Fruit fly (Drosophila melanogaster) whole organism, prepupa: Measurements from ENCODE around the gene pcx.

ENCODE experiments used
- Blimp-1 ChIP-seq: fragments of 200-800 bp; sonication (Bioruptor generic); optimal IDR thresholded peaks from 3 replicates; lab custom pipeline; 2017; ENCODE audit warnings: missing biosample characterization, missing genetic modification characterization, mild to moderate bottlenecking, moderate library complexity, missing genetic modification reagents
- CG11294 ChIP-seq: fragments of 200-800 bp; sonication (Bioruptor generic); IDR thresholded peaks from 2 replicates; pipeline ENCODE4 v1.3.6; 2022; ENCODE audit warnings: missing biosample characterization, missing genetic modification characterization
- CG11902 ChIP-seq: fragments of 200-800 bp; sonication (Bioruptor generic); optimal IDR thresholded peaks from 3 replicates; lab custom pipeline; 2016; ENCODE audit warnings: missing biosample characterization, missing genetic modification characterization
- CG1621 ChIP-seq: fragments of 200-800 bp; sonication (Bioruptor generic); optimal IDR thresholded peaks from 3 replicates; lab custom pipeline; 2018; ENCODE audit warnings: missing biosample characterization, mild to moderate bottlenecking, missing genetic modification characterization
- CG3032 ChIP-seq: fragments of 200-800 bp; optimal IDR thresholded peaks from 2 replicates; lab custom pipeline; 2019; ENCODE audit warnings: missing biosample characterization, mild to moderate bottlenecking, missing genetic modification characterization, moderate library complexity
- CG3919 ChIP-seq: fragments of 200-800 bp; sonication (Bioruptor generic); optimal IDR thresholded peaks from 3 replicates; lab custom pipeline; 2016; ENCODE audit warnings: missing biosample characterization, missing genetic modification characterization
- CG4318 ChIP-seq: fragments of 200-800 bp; sonication (Bioruptor generic); optimal IDR thresholded peaks from 3 replicates; lab custom pipeline; 2017; ENCODE audit warnings: missing biosample characterization, mild to moderate bottlenecking, missing genetic modification characterization
- CG6276 ChIP-seq: fragments of 200-800 bp; sonication (Bioruptor generic); optimal IDR thresholded peaks from 2 replicates; lab custom pipeline; 2017; ENCODE audit warnings: missing biosample characterization, mild to moderate bottlenecking, missing genetic modification characterization
- CG6808 ChIP-seq: fragments of 200-800 bp; sonication (Bioruptor generic); optimal IDR thresholded peaks from 3 replicates; lab custom pipeline; 2017; ENCODE audit warnings: missing biosample characterization, missing genetic modification characterization, mild to moderate bottlenecking, moderate library complexity, missing genetic modification reagents
- CG6854 ChIP-seq: fragments of 200-800 bp; sonication (Bioruptor generic); optimal IDR thresholded peaks from 2 replicates; lab custom pipeline; 2017; ENCODE audit warnings: missing biosample characterization, mild to moderate bottlenecking, missing genetic modification characterization
- CG8119 ChIP-seq: fragments of 200-800 bp; sonication (Bioruptor generic); IDR thresholded peaks from 3 replicates; pipeline ENCODE4 v1.3.6; 2022; ENCODE audit warnings: missing biosample characterization, missing genetic modification characterization
- CG8319 ChIP-seq: fragments of 200-800 bp; sonication (Bioruptor generic); optimal IDR thresholded peaks from 3 replicates; lab custom pipeline; 2016; ENCODE audit warnings: missing biosample characterization, missing genetic modification characterization
- CG9139 ChIP-seq: fragments of 200-800 bp; sonication (Bioruptor generic); optimal IDR thresholded peaks from 3 replicates; lab custom pipeline; 2017; ENCODE audit warnings: missing biosample characterization, mild to moderate bottlenecking, missing genetic modification characterization
- Eip78C ChIP-seq: fragments of 200-800 bp; sonication (Bioruptor generic); peaks from one replicate; lab custom pipeline; 2016; ENCODE audit warnings: missing biosample characterization, missing genetic modification characterization
- Eip93F ChIP-seq: fragments of 200-800 bp; sonication (Bioruptor generic); optimal IDR thresholded peaks from 2 replicates; lab custom pipeline; 2016; ENCODE audit warnings: missing biosample characterization, mild to moderate bottlenecking, missing genetic modification characterization
- Ets21C ChIP-seq: fragments of 200-800 bp; sonication (Bioruptor generic); optimal IDR thresholded peaks from 3 replicates; lab custom pipeline; 2016; ENCODE audit warnings: missing biosample characterization, missing genetic modification characterization
- Gug ChIP-seq: fragments of 200-800 bp; sonication (Bioruptor generic); IDR thresholded peaks from 2 replicates; pipeline ENCODE4 v1.3.6; 2022; ENCODE audit warnings: missing biosample characterization, missing genetic modification characterization
- Hr38 ChIP-seq: sonication (Bioruptor generic); optimal IDR thresholded peaks from 2 replicates; lab custom pipeline; 2016; ENCODE audit warnings: missing biosample characterization, missing genetic modification characterization
- Hr39 ChIP-seq: fragments of 200-800 bp; sonication (Bioruptor generic); optimal IDR thresholded peaks from 2 replicates; lab custom pipeline; 2016; ENCODE audit warnings: missing biosample characterization, missing genetic modification characterization
- Hr4 ChIP-seq: fragments of 200-800 bp; sonication (Bioruptor generic); optimal IDR thresholded peaks from 3 replicates; lab custom pipeline; 2016; ENCODE audit warnings: missing biosample characterization, missing genetic modification characterization
- Lpt ChIP-seq: fragments of 200-800 bp; sonication (Bioruptor generic); optimal IDR thresholded peaks from 3 replicates; lab custom pipeline; 2016; ENCODE audit warnings: missing biosample characterization, missing genetic modification characterization
- Sox102F ChIP-seq: fragments of 200-800 bp; sonication (Bioruptor generic); optimal IDR thresholded peaks from 2 replicates; lab custom pipeline; 2016; ENCODE audit warnings: missing biosample characterization, mild to moderate bottlenecking, missing genetic modification characterization
- Sox15 ChIP-seq: fragments of 200-800 bp; sonication (Bioruptor generic); optimal IDR thresholded peaks from 3 replicates; lab custom pipeline; 2016; ENCODE audit warnings: missing biosample characterization, missing genetic modification characterization
- acj6 ChIP-seq: fragments of 200-800 bp; sonication (Bioruptor generic); optimal IDR thresholded peaks from 3 replicates; lab custom pipeline; 2016; ENCODE audit warnings: missing biosample characterization, missing genetic modification characterization
- cyc ChIP-seq: fragments of 200-800 bp; sonication (Bioruptor generic); optimal IDR thresholded peaks from 3 replicates; lab custom pipeline; 2016; ENCODE audit warnings: missing biosample characterization, missing genetic modification characterization
- dsx ChIP-seq: fragments of 200-800 bp; optimal IDR thresholded peaks from 3 replicates; lab custom pipeline; 2019; ENCODE audit warnings: missing biosample characterization, mild to moderate bottlenecking, missing genetic modification characterization, moderate library complexity; ENCODE audit not compliant: poor library complexity, severe bottlenecking
- esn ChIP-seq: fragments of 200-800 bp; sonication (Bioruptor generic); optimal IDR thresholded peaks from 2 replicates; lab custom pipeline; 2016; ENCODE audit warnings: missing biosample characterization, mild to moderate bottlenecking, missing genetic modification characterization, moderate library complexity
- lz ChIP-seq: fragments of 200-800 bp; sonication (Bioruptor generic); optimal IDR thresholded peaks from 3 replicates; lab custom pipeline; 2016; ENCODE audit warnings: missing biosample characterization, missing genetic modification characterization
- net ChIP-seq: fragments of 200-800 bp; sonication (Bioruptor generic); optimal IDR thresholded peaks from 3 replicates; lab custom pipeline; 2016; ENCODE audit warnings: missing biosample characterization, missing genetic modification characterization
- pdm3 ChIP-seq: fragments of 200-800 bp; sonication (Bioruptor generic); optimal IDR thresholded peaks from 3 replicates; lab custom pipeline; 2016; ENCODE audit warnings: missing biosample characterization, missing genetic modification characterization
- salr ChIP-seq, 2 experiments: fragments of 200-800 bp; sonication (Bioruptor generic); optimal IDR thresholded peaks; 3 replicates each; lab custom pipeline; 2016 to 2018; ENCODE audit warnings: missing biosample characterization in 2 of 2, missing genetic modification characterization in 2 of 2, mild to moderate bottlenecking in 1 of 2
- ss ChIP-seq, 2 experiments: fragments of 200-800 bp; sonication (Bioruptor generic); optimal IDR thresholded peaks; 2 replicates in 1 of 2; 3 replicates in 1 of 2; lab custom pipeline; 2017 to 2018; ENCODE audit warnings: mild to moderate bottlenecking in 2 of 2, missing biosample characterization in 2 of 2, missing genetic modification characterization in 2 of 2, moderate library complexity in 1 of 2
- vri ChIP-seq: fragments of 200-800 bp; sonication (Bioruptor generic); optimal IDR thresholded peaks from 3 replicates; lab custom pipeline; 2016; ENCODE audit warnings: missing biosample characterization, mild to moderate bottlenecking, missing genetic modification characterization

The pcx gene

DNA sequence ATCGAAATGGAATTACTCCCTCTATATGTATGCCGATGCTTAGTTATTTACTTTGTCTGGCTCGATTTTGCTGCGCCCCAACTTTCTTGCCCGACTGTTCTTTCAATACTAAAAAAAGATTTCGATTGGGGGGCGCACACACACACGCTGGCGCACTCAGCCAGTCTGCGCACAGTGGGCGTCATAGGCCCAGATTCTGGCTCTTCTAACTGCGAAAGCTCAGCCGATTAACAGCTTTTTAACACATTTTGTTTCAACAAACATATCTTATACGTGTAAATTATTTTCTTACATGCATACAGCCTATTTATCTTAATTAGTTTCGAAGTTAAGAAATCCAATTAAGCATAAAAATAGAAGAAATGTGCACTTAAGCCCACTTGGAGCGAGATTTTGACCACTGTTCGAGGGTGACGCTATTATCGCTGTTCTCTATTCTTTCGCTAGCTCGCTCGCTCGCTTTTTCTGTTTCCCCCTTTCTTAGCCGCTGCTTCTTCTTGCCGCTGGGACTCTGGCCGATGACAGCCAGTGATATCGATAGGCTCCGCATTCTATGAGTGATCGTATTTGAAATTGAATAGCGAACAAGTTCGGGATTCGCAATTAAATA is 2.8 kb upstream of the pcx start, which contains the start of gene Vinc (continued):
- TF ChIP-seq CG11902 (GFP tag; lab: Kevin White, UChicago), result peak; percentile 79
- peak; percentile 91 for TF ChIP-seq CG6276 (GFP tag; lab: Kevin White, UChicago)
- TF ChIP-seq CG6854 (GFP tag; lab: Kevin White, UChicago), result peak; percentile 80
- TF ChIP-seq salr (GFP tag; optimal IDR thresholded peaks at IDR 0.05; lab: Kevin White, UChicago), result peak in 1 of 2 experiments; percentile 37
- TF ChIP-seq CG8119, result peak; percentile 84
- peak; percentile 56 for TF ChIP-seq vri (GFP tag; lab: Kevin White, UChicago)
- no peak for TF ChIP-seq Sox102F (GFP tag; lab: Kevin White, UChicago)
- peak; percentile 84 for TF ChIP-seq esn
- TF ChIP-seq CG11294, result peak; percentile 66; the same call in 1 of the 2 replicates
- TF ChIP-seq Hr4 (GFP tag; lab: Kevin White, UChicago), result no peak
- peak; percentile 92 for TF ChIP-seq CG3032 (tag; lab: Kevin White, UChicago)
- peak; percentile 90 for TF ChIP-seq CG3919 (GFP tag; lab: Kevin White, UChicago)
- peak; percentile 71 for TF ChIP-seq Blimp-1 (GFP tag; lab: Kevin White, UChicago)
- peak; percentile 89 for TF ChIP-seq net
- TF ChIP-seq cyc (GFP tag; lab: Kevin White, UChicago), result peak; percentile 88
- TF ChIP-seq Eip93F (GFP tag; lab: Kevin White, UChicago), result peak; percentile 85
- TF ChIP-seq ss (GFP tag; optimal IDR thresholded peaks at IDR 0.05; lab: Kevin White, UChicago), result peak; percentile 89 to 93
- TF ChIP-seq Lpt (GFP tag; lab: Kevin White, UChicago), result peak; percentile 70
- TF ChIP-seq lz (GFP tag; lab: Kevin White, UChicago), result peak; percentile 77
- TF ChIP-seq CG1621, result peak; percentile 73
- TF ChIP-seq Hr39, result peak; percentile 79
- TF ChIP-seq Gug, result peak; percentile 82
- TF ChIP-seq CG6808, result peak; percentile 93
- peak; percentile 75 for TF ChIP-seq CG9139 (GFP tag; lab: Kevin White, UChicago)
- no peak for TF ChIP-seq Hr38 (GFP tag; lab: Kevin White, UChicago)
- peak; percentile 85 for TF ChIP-seq CG8319 (GFP tag; lab: Kevin White, UChicago)
- TF ChIP-seq dsx (GFP tag; lab: Kevin White, UChicago), result peak; percentile 89
- peak; percentile 68 for TF ChIP-seq Ets21C (GFP tag; lab: Kevin White, UChicago)
- TF ChIP-seq CG4318 (GFP tag; lab: Kevin White, UChicago), result no peak
- peak; percentile 97 for TF ChIP-seq Eip78C (GFP tag; lab: Kevin White, UChicago)
- TF ChIP-seq pdm3 (GFP tag; lab: Kevin White, UChicago), result no peak

DNA sequence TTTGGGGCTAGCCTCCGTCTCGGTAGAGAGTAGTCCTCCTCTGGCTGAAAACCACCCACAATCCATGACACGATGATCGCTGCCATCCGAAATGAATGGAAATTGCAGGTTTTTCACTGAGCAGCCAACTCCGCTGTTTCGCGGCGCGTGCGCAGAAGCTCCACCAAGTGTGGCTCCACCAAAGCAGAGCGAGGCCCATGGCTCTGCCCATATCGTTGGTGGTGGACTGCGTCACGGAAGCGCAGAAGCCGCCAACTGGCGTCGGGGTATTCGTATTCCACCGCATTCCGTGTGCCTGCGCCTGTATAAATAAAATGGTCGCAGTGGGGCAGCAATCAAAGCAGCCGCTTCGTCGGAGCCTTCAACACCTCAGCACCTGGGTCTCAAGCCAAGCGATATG is 1.6 kb upstream of the pcx start, which contains the start of gene CG14052:
Gene CG14052, plus strand, starts transcription at position 301 of the 400 bp plus-strand sequence.
- TF ChIP-seq Eip78C (GFP tag; lab: Kevin White, UChicago) (no peak), dsx (GFP tag; lab: Kevin White, UChicago) (no peak)

DNA sequence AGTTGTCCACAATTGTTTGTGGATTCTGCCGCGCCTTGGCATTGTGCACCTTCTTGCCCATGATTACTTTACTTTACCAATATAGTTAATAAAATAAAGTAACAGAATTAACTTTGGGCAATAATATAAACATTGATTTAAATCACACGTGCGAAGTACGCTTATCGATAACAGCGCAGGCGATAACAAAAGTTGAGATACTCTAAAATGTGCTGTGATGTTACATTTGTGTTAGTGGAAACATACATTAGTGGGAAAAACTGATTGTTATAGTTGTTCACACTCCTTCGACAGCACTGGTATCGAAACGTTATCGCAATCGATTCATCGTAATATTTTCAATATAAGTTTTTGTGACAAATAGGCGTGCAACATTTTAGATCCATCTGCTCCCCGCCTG is 16.7 kb downstream of the pcx start, which contains the start of gene kz:
Gene kz, minus strand, starts transcription at position 194 of the 400 bp plus-strand sequence.
- TF ChIP-seq CG11902 (GFP tag; lab: Kevin White, UChicago) (no peak), dsx (GFP tag; lab: Kevin White, UChicago) (no peak), Hr4 (GFP tag; lab: Kevin White, UChicago) (no peak), Sox15 (no peak), CG3919 (GFP tag; lab: Kevin White, UChicago) (no peak), CG8319 (GFP tag; lab: Kevin White, UChicago) (no peak), CG8119 (no peak), Eip93F (GFP tag; lab: Kevin White, UChicago) (no peak), ss (GFP tag; optimal IDR thresholded peaks at IDR 0.05; lab: Kevin White, UChicago) (no peak), Hr38 (GFP tag; lab: Kevin White, UChicago) (no peak), acj6 (no peak), cyc (GFP tag; lab: Kevin White, UChicago) (no peak), salr (GFP tag; optimal IDR thresholded peaks at IDR 0.05; lab: Kevin White, UChicago) (no peak), CG9139 (GFP tag; lab: Kevin White, UChicago) (no peak), Ets21C (GFP tag; lab: Kevin White, UChicago) (no peak)
